Worm (Caenorhabditis elegans): Measurements from ENCODE around the gene pqn-51.

Gene pqn-51

ce11 chrV:5027640-5028039, 21.8 kb upstream of the pqn-51 start, which contains the start of gene cpt-4 (continued):
- TF ChIP-seq attf-4 (tag; optimal IDR thresholded peaks at IDR 0.05) (no peak), R02D3.7 (tag; optimal IDR thresholded peaks at IDR 0.05) (no peak), vab-7 (GFP tag; IDR thresholded peaks at IDR 0.05) (no peak), hlh-11 (tag; optimal IDR thresholded peaks at IDR 0.05) (peak; percentile 83), dmd-6 (GFP tag; IDR thresholded peaks at IDR 0.05) (peak; percentile 81), lim-7 (GFP tag; IDR thresholded peaks at IDR 0.05) (no peak), nhr-111 (GFP tag; optimal IDR thresholded peaks at IDR 0.05) (no peak), ztf-11 (tag; optimal IDR thresholded peaks at IDR 0.05) (no peak), gei-8 (GFP tag; optimal IDR thresholded peaks at IDR 0.05) (no peak), ceh-82 (tag; optimal IDR thresholded peaks at IDR 0.05) (no peak), lin-13 (GFP tag; optimal IDR thresholded peaks at IDR 0.05) (no peak), lin-39 (tag; optimal IDR thresholded peaks at IDR 0.05) (no peak), nhr-237 (tag; optimal IDR thresholded peaks at IDR 0.05) (no peak), nhr-11 (tag; optimal IDR thresholded peaks at IDR 0.05) (no peak), nhr-41 (GFP tag; IDR thresholded peaks at IDR 0.05) (no peak), ces-1 (GFP tag; optimal IDR thresholded peaks at IDR 0.05) (no peak), Y105C5A.15 (GFP tag; IDR thresholded peaks at IDR 0.05) (no peak)

ce11 chrV:5030212-5030611, 19.2 kb upstream of the pqn-51 start:
- TF ChIP-seq daf-12 (tag; optimal IDR thresholded peaks at IDR 0.05) (no peak), mdl-1 (tag; optimal IDR thresholded peaks at IDR 0.05) (peak in 1 of 2 experiments; percentile 46), lin-1 (GFP tag; IDR thresholded peaks at IDR 0.05) (peak; percentile 39; the same call in 1 of the 2 replicates), aly-2 (tag; optimal IDR thresholded peaks at IDR 0.05) (no peak), nhr-77 (tag; optimal IDR thresholded peaks at IDR 0.05) (peak; percentile 76), unc-39 (tag; optimal IDR thresholded peaks at IDR 0.05) (no peak), F49E8.2 (tag; optimal IDR thresholded peaks at IDR 0.05; ENCODE audit: borderline replicate concordance) (no peak), pqm-1 (tag; optimal IDR thresholded peaks at IDR 0.05) (peak; percentile 89), php-3 (GFP tag; IDR thresholded peaks at IDR 0.05) (peak; percentile 66), nhr-48 (tag; optimal IDR thresholded peaks at IDR 0.05) (peak; percentile 14), dve-1 (tag; optimal IDR thresholded peaks at IDR 0.05; ENCODE audit: insufficient read depth) (peak; percentile 68), tra-1 (GFP tag; IDR thresholded peaks at IDR 0.05) (0 out of 2 replicates have a peak, but pooled peaks have one; percentile 23), daf-16 (GFP tag; optimal IDR thresholded peaks at IDR 0.05) (no peak), daf-16 (tag; optimal IDR thresholded peaks at IDR 0.05) (peak; percentile 81), hlh-11 (tag; optimal IDR thresholded peaks at IDR 0.05) (peak; percentile 82), dmd-6 (GFP tag; IDR thresholded peaks at IDR 0.05) (peak; percentile 85), dmd-9 (GFP tag; IDR thresholded peaks at IDR 0.05) (no peak), mxl-3 (GFP tag; optimal IDR thresholded peaks at IDR 0.05) (peak; percentile 23), nhr-102 (tag; optimal IDR thresholded peaks at IDR 0.05) (peak; percentile 78), nhr-28 (tag; optimal IDR thresholded peaks at IDR 0.05) (peak; percentile 99)

ce11 chrV:5030715-5031114, 18.7 kb upstream of the pqn-51 start, which contains the start of gene swt-7:
swt-7 (minus strand) TSS chrV:5030815.
- no peak for TF ChIP-seq php-3 (GFP tag; IDR thresholded peaks at IDR 0.05)
- no peak for TF ChIP-seq dmd-6 (GFP tag; IDR thresholded peaks at IDR 0.05)
- TF ChIP-seq rbr-2 (tag; optimal IDR thresholded peaks at IDR 0.05): no peak
- TF ChIP-seq aha-1 (tag): peak; percentile 7
- no peak for TF ChIP-seq lir-3 (tag; optimal IDR thresholded peaks at IDR 0.05)

ce11 chrV:5031764-5032163, 17.6 kb upstream of the pqn-51 start:
- TF ChIP-seq lin-15B (tag; optimal IDR thresholded peaks at IDR 0.05) (no peak), nhr-10 (tag; optimal IDR thresholded peaks at IDR 0.05) (no peak), nhr-48 (tag; optimal IDR thresholded peaks at IDR 0.05) (peak; percentile 24), ztf-7 (tag; optimal IDR thresholded peaks at IDR 0.05) (no peak), R02D3.7 (tag; optimal IDR thresholded peaks at IDR 0.05) (no peak), zfp-2 (tag; optimal IDR thresholded peaks at IDR 0.05) (no peak), nhr-6 (tag; optimal IDR thresholded peaks at IDR 0.05) (no peak), daf-16 (GFP tag; optimal IDR thresholded peaks at IDR 0.05) (no peak), daf-16 (tag; optimal IDR thresholded peaks at IDR 0.05) (peak; percentile 3), set-16 (GFP tag; IDR thresholded peaks at IDR 0.05) (no peak), mdl-1 (tag; optimal IDR thresholded peaks at IDR 0.05) (no peak), nhr-28 (tag; optimal IDR thresholded peaks at IDR 0.05) (peak; percentile 93), hmg-1.1 (GFP tag; IDR thresholded peaks at IDR 0.05) (no peak), dmd-6 (GFP tag; IDR thresholded peaks at IDR 0.05) (peak; percentile 12; the same call in 1 of the 2 replicates), ZK337.2 (GFP tag; IDR thresholded peaks at IDR 0.05) (no peak), madf-5 (GFP tag; IDR thresholded peaks at IDR 0.05) (no peak)
